Fruit fly (Drosophila melanogaster): ENCODE results near the gene lin-28.

The lin-28 gene

dm6 chr3L:5630176-5630583 lies 24.3 kb upstream of the lin-28 start (continued):
- TF ChIP-seq Lpt (GFP tag; optimal IDR thresholded peaks at IDR 0.05) (no peak), CG8632 (GFP tag; optimal IDR thresholded peaks at IDR 0.05) (no peak), salr (GFP tag; optimal IDR thresholded peaks at IDR 0.05) (peak in 1 of 2 experiments; percentile 62), Eip93F (GFP tag; optimal IDR thresholded peaks at IDR 0.05) (no peak), Eip78C (GFP tag) (peak; percentile 95), dac (GFP tag; optimal IDR thresholded peaks at IDR 0.05) (no peak), Blimp-1 (GFP tag; optimal IDR thresholded peaks at IDR 0.05) (no peak), Ets21C (GFP tag; optimal IDR thresholded peaks at IDR 0.05) (peak; percentile 46), Smox (GFP tag; optimal IDR thresholded peaks at IDR 0.05) (peak; percentile 62), CG11294 (GFP tag; IDR thresholded peaks at IDR 0.05) (no peak), topi (GFP tag; optimal IDR thresholded peaks at IDR 0.05) (peak; percentile 84), CG3919 (GFP tag; optimal IDR thresholded peaks at IDR 0.05) (peak; percentile 4), Ets96B (tag; optimal IDR thresholded peaks at IDR 0.05) (no peak), CG6276 (GFP tag; optimal IDR thresholded peaks at IDR 0.05) (peak; percentile 8), CG15336 (GFP tag; IDR thresholded peaks at IDR 0.05) (no peak; the same call in 1 of the 2 replicates), Sox15 (GFP tag; optimal IDR thresholded peaks at IDR 0.05) (no peak), acj6 (GFP tag; optimal IDR thresholded peaks at IDR 0.05) (peak; percentile 37), CG10669 (GFP tag; optimal IDR thresholded peaks at IDR 0.05) (no peak), eg (GFP tag; IDR thresholded peaks at IDR 0.05) (no peak), CG8119 (GFP tag; IDR thresholded peaks at IDR 0.05) (peak; percentile 38; the same call in 1 of the 3 replicates), fkh (GFP tag; optimal IDR thresholded peaks at IDR 0.05) (no peak), CG10631 (GFP tag; optimal IDR thresholded peaks at IDR 0.05) (peak; percentile 53), CG9139 (GFP tag; optimal IDR thresholded peaks at IDR 0.05) (no peak), esn (GFP tag; optimal IDR thresholded peaks at IDR 0.05) (peak; percentile 81), svp (GFP tag) (peak; percentile 95), cyc (GFP tag; optimal IDR thresholded peaks at IDR 0.05) (peak; percentile 46), Eip75B (GFP tag; optimal IDR thresholded peaks at IDR 0.05) (peak; percentile 64), fd85E (GFP tag; optimal IDR thresholded peaks at IDR 0.05) (no peak), CG6854 (GFP tag; optimal IDR thresholded peaks at IDR 0.05) (no peak), CG11762 (GFP tag; optimal IDR thresholded peaks at IDR 0.05; ENCODE audit: insufficient read depth) (no peak), Hr4 (GFP tag; optimal IDR thresholded peaks at IDR 0.05) (peak; percentile 13), achi (GFP tag; optimal IDR thresholded peaks at IDR 0.05) (peak; percentile 33), CG7368 (GFP tag; optimal IDR thresholded peaks at IDR 0.05) (no peak)

- peak; percentile 32 for TF ChIP-seq vri (GFP tag; optimal IDR thresholded peaks at IDR 0.05)
- 0 out of 3 replicates have a peak, but pooled peaks have one; percentile 11 for TF ChIP-seq CG6163 (GFP tag; IDR thresholded peaks at IDR 0.05)
- TF ChIP-seq fd59A (GFP tag; optimal IDR thresholded peaks at IDR 0.05) = no peak
- peak; percentile 74 for TF ChIP-seq Blimp-1 (GFP tag; optimal IDR thresholded peaks at IDR 0.05)
- TF ChIP-seq CG6854 (GFP tag; optimal IDR thresholded peaks at IDR 0.05) = peak; percentile 44
- TF ChIP-seq Eip93F (GFP tag; optimal IDR thresholded peaks at IDR 0.05) = no peak
- TF ChIP-seq lz (GFP tag; optimal IDR thresholded peaks at IDR 0.05) = no peak
- peak; percentile 29 for TF ChIP-seq fkh (GFP tag; optimal IDR thresholded peaks at IDR 0.05)
- TF ChIP-seq CG10669 (GFP tag; optimal IDR thresholded peaks at IDR 0.05) = no peak
Observed at dm6 chr3L:5630608-5631080, 23.8 kb upstream of the lin-28 start, which contains the start of gene Blimp-1. TSS of gene Blimp-1 (plus strand) at chr3L:5630983.

dm6 chr3L:5631917-5632316 lies 22.6 kb upstream of the lin-28 start:
- TF ChIP-seq Hr39 (GFP tag; optimal IDR thresholded peaks at IDR 0.05) (no peak), dac (GFP tag; optimal IDR thresholded peaks at IDR 0.05) (no peak), fkh (GFP tag; optimal IDR thresholded peaks at IDR 0.05) (no peak), CG6163 (GFP tag; IDR thresholded peaks at IDR 0.05) (no peak), fd59A (GFP tag; optimal IDR thresholded peaks at IDR 0.05) (no peak), Hr38 (GFP tag; optimal IDR thresholded peaks at IDR 0.05) (no peak), CG15336 (GFP tag; IDR thresholded peaks at IDR 0.05) (no peak), CG4318 (GFP tag; optimal IDR thresholded peaks at IDR 0.05) (no peak), Blimp-1 (GFP tag; optimal IDR thresholded peaks at IDR 0.05) (no peak), svp (GFP tag) (no peak), CG32006 (GFP tag; optimal IDR thresholded peaks at IDR 0.05) (no peak), CG6808 (GFP tag; optimal IDR thresholded peaks at IDR 0.05) (no peak), CG8119 (GFP tag; IDR thresholded peaks at IDR 0.05) (no peak), Ets96B (tag; optimal IDR thresholded peaks at IDR 0.05) (no peak), cyc (GFP tag; optimal IDR thresholded peaks at IDR 0.05) (no peak), topi (GFP tag; optimal IDR thresholded peaks at IDR 0.05) (no peak), achi (GFP tag; optimal IDR thresholded peaks at IDR 0.05) (no peak), Eip78C (GFP tag) (no peak), CG8632 (GFP tag; optimal IDR thresholded peaks at IDR 0.05) (no peak), Met (GFP tag; optimal IDR thresholded peaks at IDR 0.05) (no peak)
